Worm (Caenorhabditis elegans) whole organism, L3 larva: ENCODE results near the gene W04H10.2.
"Not testable (repeated sequence)": the region's sequence is repeated elsewhere in the genome, so short reads cannot be mapped to it uniquely, and the experiment has no call there.

ENCODE experiments used
- R02D3.7 ChIP-seq: fragments of 150-350 bp; optimal IDR thresholded peaks from 2 replicates; lab custom pipeline; 2014; ENCODE audit warnings: missing biosample characterization, missing genetic modification characterization
- ZK546.5 ChIP-seq: sonication (generic microtip); optimal IDR thresholded peaks from 2 replicates; lab custom pipeline; 2017; ENCODE audit warnings: missing biosample characterization, missing genetic modification characterization
- aly-2 ChIP-seq: fragments of 150-350 bp; optimal IDR thresholded peaks from 2 replicates; lab custom pipeline; 2014; ENCODE audit warnings: missing biosample characterization, missing genetic modification characterization
- ama-1 ChIP-seq: fragments of 150-350 bp; optimal IDR thresholded peaks from 2 replicates; lab custom pipeline; 2018
- ceh-16 ChIP-seq: sonication (generic microtip); optimal IDR thresholded peaks from 2 replicates; lab custom pipeline; 2017; ENCODE audit warnings: missing biosample characterization, missing genetic modification characterization
- ceh-28 ChIP-seq: fragments of 150-350 bp; optimal IDR thresholded peaks from 2 replicates; lab custom pipeline; 2014; ENCODE audit warnings: missing biosample characterization, missing genetic modification reagents, missing genetic modification characterization
- ceh-82 ChIP-seq: fragments of 150-350 bp; optimal IDR thresholded peaks from 2 replicates; lab custom pipeline; 2014; ENCODE audit warnings: missing biosample characterization, missing genetic modification characterization
- ceh-9 ChIP-seq: sonication (generic microtip); optimal IDR thresholded peaks from 2 replicates; lab custom pipeline; 2018; ENCODE audit warnings: missing biosample characterization, missing genetic modification characterization
- daf-12 ChIP-seq: fragments of 150-350 bp; optimal IDR thresholded peaks from 2 replicates; lab custom pipeline; 2014; ENCODE audit warnings: missing biosample characterization, missing genetic modification reagents, missing genetic modification characterization
- egl-27 ChIP-seq: sonication (generic microtip); optimal IDR thresholded peaks from 4 replicates; lab custom pipeline; 2017; ENCODE audit warnings: missing biosample characterization, missing genetic modification reagents, missing genetic modification characterization
- egl-5 ChIP-seq: fragments of 150-350 bp; optimal IDR thresholded peaks from 2 replicates; lab custom pipeline; 2017; ENCODE audit warnings: missing biosample characterization, missing genetic modification reagents, missing genetic modification characterization, inconsistent platforms
- elt-1 ChIP-seq: fragments of 150-350 bp; optimal IDR thresholded peaks from 2 replicates; lab custom pipeline; 2014; ENCODE audit warnings: missing biosample characterization, missing genetic modification characterization
- elt-2 ChIP-seq: sonication (generic microtip); optimal IDR thresholded peaks from 2 replicates; lab custom pipeline; 2016; ENCODE audit warnings: missing genetic modification reagents, mild to moderate bottlenecking, missing genetic modification characterization, missing compliant biosample characterization
- elt-3 ChIP-seq, 3 experiments: fragments of 150-350 bp in 1 of 3; sonication (generic microtip) in 2 of 3; optimal IDR thresholded peaks; 2 replicates in 2 of 3; 4 replicates in 1 of 3; lab custom pipeline; 2014 to 2017; ENCODE audit warnings: missing biosample characterization in 3 of 3, missing genetic modification characterization in 3 of 3
- eor-1 ChIP-seq, 2 experiments: fragments of 150-350 bp; optimal IDR thresholded peaks; 2 replicates each; lab custom pipeline; 2014 to 2018; ENCODE audit warnings: missing biosample characterization in 2 of 2, missing genetic modification characterization in 2 of 2
- fkh-10 ChIP-seq: sonication (generic microtip); optimal IDR thresholded peaks from 2 replicates; lab custom pipeline; 2017; ENCODE audit warnings: missing biosample characterization, missing genetic modification reagents, missing genetic modification characterization
- fkh-2 ChIP-seq: fragments of 150-350 bp; optimal IDR thresholded peaks from 2 replicates; lab custom pipeline; 2014; ENCODE audit warnings: missing biosample characterization, missing genetic modification reagents, missing genetic modification characterization
- fos-1 ChIP-seq: fragments of 150-350 bp; optimal IDR thresholded peaks from 2 replicates; lab custom pipeline; 2014; ENCODE audit warnings: missing biosample characterization, missing genetic modification characterization
- hmg-11 ChIP-seq: sonication (generic microtip); optimal IDR thresholded peaks from 2 replicates; lab custom pipeline; 2016; ENCODE audit warnings: missing genetic modification characterization, missing compliant biosample characterization
- jun-1 ChIP-seq: fragments of 150-350 bp; optimal IDR thresholded peaks from 2 replicates; lab custom pipeline; 2014; ENCODE audit warnings: missing biosample characterization, missing genetic modification reagents, missing genetic modification characterization
- lin-15B ChIP-seq: fragments of 150-350 bp; optimal IDR thresholded peaks from 2 replicates; lab custom pipeline; 2014; ENCODE audit warnings: missing biosample characterization, missing genetic modification characterization
- lin-39 ChIP-seq: fragments of 150-350 bp; optimal IDR thresholded peaks from 2 replicates; lab custom pipeline; 2018; ENCODE audit warnings: missing biosample characterization, missing genetic modification reagents, missing genetic modification characterization
- lsy-12 ChIP-seq: sonication (generic microtip); optimal IDR thresholded peaks from 2 replicates; lab custom pipeline; 2016; ENCODE audit warnings: mild to moderate bottlenecking, missing genetic modification characterization, missing compliant biosample characterization
- mdl-1 ChIP-seq: fragments of 150-350 bp; optimal IDR thresholded peaks from 2 replicates; lab custom pipeline; 2014; ENCODE audit warnings: missing biosample characterization, missing genetic modification characterization
- mml-1 ChIP-seq: fragments of 150-350 bp; sonication (generic microtip); optimal IDR thresholded peaks from 3 replicates; lab custom pipeline; 2014; ENCODE audit warnings: missing biosample characterization, missing genetic modification characterization
- nfya-1 ChIP-seq: sonication (generic microtip); optimal IDR thresholded peaks from 2 replicates; lab custom pipeline; 2017; ENCODE audit warnings: missing genetic modification characterization, mild to moderate bottlenecking, missing compliant biosample characterization, antibody characterized with exemption, moderate library complexity; ENCODE audit not compliant: insufficient read depth
- nhr-11 ChIP-seq: fragments of 150-350 bp; optimal IDR thresholded peaks from 2 replicates; lab custom pipeline; 2014; ENCODE audit warnings: missing biosample characterization, missing genetic modification characterization
- nhr-12 ChIP-seq: fragments of 150-350 bp; optimal IDR thresholded peaks from 2 replicates; lab custom pipeline; 2014; ENCODE audit warnings: missing biosample characterization, missing genetic modification characterization
- nhr-23 ChIP-seq: fragments of 150-350 bp; optimal IDR thresholded peaks from 2 replicates; lab custom pipeline; 2014; ENCODE audit warnings: missing biosample characterization, missing genetic modification reagents, missing genetic modification characterization
- nhr-237 ChIP-seq: fragments of 150-350 bp; optimal IDR thresholded peaks from 2 replicates; lab custom pipeline; 2014; ENCODE audit warnings: missing biosample characterization, missing genetic modification characterization
- nhr-25 ChIP-seq: sonication (generic microtip); optimal IDR thresholded peaks from 2 replicates; lab custom pipeline; 2017; ENCODE audit warnings: missing biosample characterization, missing genetic modification characterization
- nhr-28 ChIP-seq: fragments of 150-350 bp; optimal IDR thresholded peaks from 2 replicates; lab custom pipeline; 2014; ENCODE audit warnings: missing biosample characterization, missing genetic modification characterization
- nhr-43 ChIP-seq: sonication (generic microtip); optimal IDR thresholded peaks from 2 replicates; lab custom pipeline; 2016; ENCODE audit warnings: mild to moderate bottlenecking, missing genetic modification characterization, missing compliant biosample characterization; ENCODE audit not compliant: poor library complexity, severe bottlenecking
- nhr-67 ChIP-seq: fragments of 150-350 bp; optimal IDR thresholded peaks from 2 replicates; lab custom pipeline; 2014; ENCODE audit warnings: missing biosample characterization, missing genetic modification characterization
- nhr-76 ChIP-seq: fragments of 150-350 bp; sonication (generic microtip); optimal IDR thresholded peaks from 5 replicates; lab custom pipeline; 2014; ENCODE audit warnings: missing biosample characterization, missing genetic modification characterization
- nhr-77 ChIP-seq: fragments of 150-350 bp; optimal IDR thresholded peaks from 2 replicates; lab custom pipeline; 2014; ENCODE audit warnings: missing biosample characterization, missing genetic modification characterization
- pha-4 ChIP-seq: fragments of 150-350 bp; optimal IDR thresholded peaks from 2 replicates; lab custom pipeline; 2014; ENCODE audit warnings: missing biosample characterization, missing genetic modification reagents, missing genetic modification characterization
- pqm-1 ChIP-seq: fragments of 150-350 bp; optimal IDR thresholded peaks from 2 replicates; lab custom pipeline; 2017; ENCODE audit warnings: missing biosample characterization, missing genetic modification characterization, inconsistent platforms
- sea-2 ChIP-seq: fragments of 150-350 bp; sonication (generic microtip); optimal IDR thresholded peaks from 4 replicates; lab custom pipeline; 2014; ENCODE audit warnings: missing biosample characterization, missing genetic modification reagents, missing genetic modification characterization
- skn-1 ChIP-seq: fragments of 150-350 bp; optimal IDR thresholded peaks from 2 replicates; lab custom pipeline; 2014; ENCODE audit warnings: missing biosample characterization, missing genetic modification characterization
- snpc-4 ChIP-seq: fragments of 150-350 bp; optimal IDR thresholded peaks from 2 replicates; lab custom pipeline; 2014; ENCODE audit warnings: missing biosample characterization, missing genetic modification characterization
- tbx-2 ChIP-seq: sonication (generic microtip); optimal IDR thresholded peaks from 2 replicates; lab custom pipeline; 2016; ENCODE audit warnings: mild to moderate bottlenecking, missing genetic modification characterization, missing compliant biosample characterization
- unc-39 ChIP-seq: sonication (generic microtip); optimal IDR thresholded peaks from 4 replicates; lab custom pipeline; 2017; ENCODE audit warnings: missing biosample characterization, missing genetic modification characterization
- unc-62 ChIP-seq: fragments of 150-350 bp; sonication (generic microtip); optimal IDR thresholded peaks from 4 replicates; lab custom pipeline; 2014; ENCODE audit warnings: missing biosample characterization, missing genetic modification reagents, missing genetic modification characterization
- zag-1 ChIP-seq: fragments of 150-350 bp; optimal IDR thresholded peaks from 2 replicates; lab custom pipeline; 2014; ENCODE audit warnings: missing biosample characterization, missing genetic modification characterization
- ztf-11 ChIP-seq: fragments of 150-350 bp; optimal IDR thresholded peaks from 2 replicates; lab custom pipeline; 2014; ENCODE audit warnings: missing biosample characterization, missing genetic modification characterization
- ztf-4 ChIP-seq: fragments of 150-350 bp; optimal IDR thresholded peaks from 2 replicates; lab custom pipeline; 2014; ENCODE audit warnings: missing biosample characterization, missing genetic modification characterization

The W04H10.2 gene

DNA sequence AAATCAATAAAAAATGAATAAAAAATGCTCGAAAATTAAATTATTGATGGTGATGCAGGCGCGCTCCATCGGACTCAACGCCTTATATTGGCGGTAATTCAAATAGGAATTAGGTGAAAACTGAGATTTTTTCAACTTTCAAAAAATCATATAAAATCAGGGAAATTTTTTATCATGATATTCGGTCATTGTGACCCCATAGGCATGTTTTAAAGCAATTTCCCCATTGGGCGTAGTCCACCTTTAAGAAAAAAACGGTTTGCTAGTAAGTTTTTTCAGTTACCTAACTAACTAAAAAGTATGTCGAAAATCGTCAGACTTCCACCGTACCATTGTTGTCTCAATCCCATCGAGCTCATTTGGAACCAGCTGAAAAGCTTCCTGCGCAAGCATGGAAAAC lies 12.1 kb upstream of the W04H10.2 start, which contains the start of gene W08F4.1:
Gene W08F4.1, plus strand, starts transcription at position 301 of the 400 bp plus-strand sequence.
- not testable (repeated sequence) for TF ChIP-seq ceh-9, tbx-2, nhr-237 (tag; lab: Kevin White, UChicago)

- TF ChIP-seq nhr-67, result no peak
- no peak for TF ChIP-seq fos-1
- TF ChIP-seq mdl-1 (tag; lab: Kevin White, UChicago), result no peak
- no peak for TF ChIP-seq elt-2
- TF ChIP-seq R02D3.7 (tag; lab: Kevin White, UChicago), result no peak
- no peak for TF ChIP-seq fkh-10 (GFP tag; lab: Kevin White, UChicago)
- no peak for TF ChIP-seq fkh-2 (tag; lab: Kevin White, UChicago)
- TF ChIP-seq nhr-28 (tag; lab: Kevin White, UChicago), result no peak
- TF ChIP-seq nhr-12, result no peak
- no peak for TF ChIP-seq aly-2 (tag; lab: Kevin White, UChicago)
- no peak for TF ChIP-seq ama-1 (lab: Kevin White, UChicago)
- no peak for TF ChIP-seq daf-12 (tag; lab: Kevin White, UChicago)
- no peak for TF ChIP-seq ceh-16 (tag; lab: Kevin White, UChicago)
- no peak for TF ChIP-seq nhr-43 (tag; lab: Kevin White, UChicago)
- TF ChIP-seq, all 47 proteins: peak for 0
These were observed 8.7 kb upstream of the W04H10.2 start for ce11 chrII:596702-597101.

DNA sequence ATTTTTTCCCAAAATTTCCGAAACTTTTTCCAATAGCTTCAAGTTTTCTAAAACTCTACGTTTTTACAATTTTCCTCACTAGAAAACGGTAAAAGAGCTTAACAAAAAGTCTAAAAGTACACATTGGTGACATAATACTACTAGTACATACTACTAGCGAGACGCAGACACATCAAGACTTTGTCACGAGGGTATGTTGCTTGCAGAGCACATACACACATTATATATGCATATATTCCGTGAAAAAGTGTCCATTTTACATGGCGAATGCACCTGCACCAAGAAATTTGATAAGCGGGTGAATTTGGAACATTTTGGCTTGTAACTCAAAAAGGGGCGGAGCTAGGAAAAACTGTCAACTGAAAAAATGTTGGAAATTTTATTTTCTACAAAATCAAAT lies 4.1 kb upstream of the W04H10.2 start:
- TF ChIP-seq ztf-4 (tag; lab: Kevin White, UChicago), result no peak
- TF ChIP-seq nhr-77 (tag; lab: Kevin White, UChicago), result no peak
- no peak for TF ChIP-seq lsy-12
- TF ChIP-seq nhr-237 (tag; lab: Kevin White, UChicago), result no peak
- peak; percentile 28 for TF ChIP-seq pqm-1 (tag; lab: Kevin White, UChicago)
- TF ChIP-seq ceh-28, result no peak
- no peak for TF ChIP-seq eor-1 (tag; optimal IDR thresholded peaks at IDR 0.05; lab: Kevin White, UChicago)
- no peak for TF ChIP-seq fos-1
- TF ChIP-seq unc-62, result no peak
- no peak for TF ChIP-seq aly-2 (tag; lab: Kevin White, UChicago)
- TF ChIP-seq zag-1 (tag; lab: Kevin White, UChicago), result no peak
- no peak for TF ChIP-seq snpc-4 (tag; lab: Kevin White, UChicago)
- no peak for TF ChIP-seq nhr-43 (tag; lab: Kevin White, UChicago)
- no peak for TF ChIP-seq fkh-2 (tag; lab: Kevin White, UChicago)
- no peak for TF ChIP-seq nhr-11
- no peak for TF ChIP-seq ceh-16 (tag; lab: Kevin White, UChicago)
- TF ChIP-seq ZK546.5, result no peak
- peak; percentile 92 for TF ChIP-seq pha-4
- no peak for TF ChIP-seq sea-2 (GFP tag; lab: Kevin White, UChicago)
- no peak for TF ChIP-seq fkh-10 (GFP tag; lab: Kevin White, UChicago)
- TF ChIP-seq egl-27 (tag; lab: Kevin White, UChicago), result no peak
- TF ChIP-seq lin-39, result peak; percentile 63
- TF ChIP-seq elt-3 (tag; optimal IDR thresholded peaks at IDR 0.05; lab: Kevin White, UChicago), result no peak
- TF ChIP-seq nhr-28 (tag; lab: Kevin White, UChicago), result no peak
- no peak for TF ChIP-seq nhr-67
- TF ChIP-seq lin-15B, result no peak
- TF ChIP-seq hmg-11 (tag; lab: Kevin White, UChicago), result peak; percentile 58
- peak; percentile 15 for TF ChIP-seq mdl-1 (tag; lab: Kevin White, UChicago)
- TF ChIP-seq mml-1 (tag; lab: Kevin White, UChicago), result no peak
- TF ChIP-seq jun-1, result no peak
- TF ChIP-seq ceh-9 (tag; lab: Kevin White, UChicago), result no peak
- TF ChIP-seq nhr-23, result no peak
- TF ChIP-seq egl-5 (tag; lab: Kevin White, UChicago), result peak; percentile 28
- TF ChIP-seq ztf-11 (tag; lab: Kevin White, UChicago), result no peak
- TF ChIP-seq nfya-1 (tag; lab: Kevin White, UChicago), result peak; percentile 63
- TF ChIP-seq elt-2, result peak; percentile 23
- no peak for TF ChIP-seq tbx-2 (tag; lab: Kevin White, UChicago)
- peak; percentile 29 for TF ChIP-seq skn-1 (tag; lab: Kevin White, UChicago)
- TF ChIP-seq ama-1 (lab: Kevin White, UChicago), result no peak
- no peak for TF ChIP-seq R02D3.7 (tag; lab: Kevin White, UChicago)
- TF ChIP-seq nhr-76, result no peak
- TF ChIP-seq ceh-82 (tag; lab: Kevin White, UChicago), result no peak
- TF ChIP-seq elt-1 (tag; lab: Kevin White, UChicago), result no peak
- TF ChIP-seq daf-12 (tag; lab: Kevin White, UChicago), result no peak
- no peak for TF ChIP-seq nhr-25 (tag; lab: Kevin White, UChicago)
- no peak for TF ChIP-seq nhr-12
- TF ChIP-seq unc-39, result no peak
